Fruit fly (Drosophila melanogaster) whole organism, embryonic: ENCODE measurements around the gene Tom40.

Source experiments
- BEAF-32 ChIP-seq: fragments of 200-800 bp; sonication (Bioruptor generic); optimal IDR thresholded peaks from 3 replicates; lab custom pipeline; 2017; ENCODE audit warnings: missing biosample characterization, missing genetic modification characterization, mild to moderate bottlenecking, moderate library complexity, missing genetic modification reagents
- CG11504 ChIP-seq: fragments of 200-800 bp; sonication (Bioruptor generic); optimal IDR thresholded peaks from 3 replicates; lab custom pipeline; 2019; ENCODE audit warnings: missing biosample characterization, mild to moderate bottlenecking, missing genetic modification characterization, moderate library complexity
- CG12104 ChIP-seq: fragments of 200-800 bp; sonication (Bioruptor generic); optimal IDR thresholded peaks from 3 replicates; lab custom pipeline; 2016; ENCODE audit warnings: missing biosample characterization, missing genetic modification characterization
- CG1529 ChIP-seq: fragments of 200-800 bp; sonication (Bioruptor generic); optimal IDR thresholded peaks from 3 replicates; lab custom pipeline; 2018; ENCODE audit warnings: missing biosample characterization, missing genetic modification characterization
- CG18011 ChIP-seq: fragments of 200-800 bp; sonication (Bioruptor generic); optimal IDR thresholded peaks from 2 replicates; lab custom pipeline; 2017; ENCODE audit warnings: missing biosample characterization, missing genetic modification characterization, mild to moderate bottlenecking, moderate library complexity, missing genotype
- CG30020 ChIP-seq: fragments of 200-800 bp; optimal IDR thresholded peaks from 2 replicates; lab custom pipeline; 2019; ENCODE audit warnings: missing biosample characterization, mild to moderate bottlenecking, missing genetic modification characterization, moderate library complexity
- CG33213 ChIP-seq: fragments of 200-800 bp; sonication (Bioruptor generic); optimal IDR thresholded peaks from 3 replicates; lab custom pipeline; 2016; ENCODE audit warnings: missing biosample characterization, missing genetic modification characterization
- CG34224 ChIP-seq: fragments of 200-800 bp; sonication (Bioruptor generic); IDR thresholded peaks from 3 replicates; pipeline ENCODE4 v1.3.6; 2022; ENCODE audit warnings: missing biosample characterization, missing genetic modification characterization; ENCODE audit not compliant: partially characterized antibody
- CG34376 ChIP-seq: fragments of 200-800 bp; sonication (Bioruptor generic); optimal IDR thresholded peaks from 2 replicates; lab custom pipeline; 2018; ENCODE audit warnings: missing biosample characterization, mild to moderate bottlenecking, missing genetic modification characterization
- CG3995 ChIP-seq: fragments of 200-800 bp; sonication (Bioruptor generic); optimal IDR thresholded peaks from 3 replicates; lab custom pipeline; 2016; ENCODE audit warnings: missing biosample characterization, missing genetic modification characterization
- CG4360 ChIP-seq: fragments of 200-800 bp; sonication (Bioruptor generic); IDR thresholded peaks from 2 replicates; pipeline ENCODE4 v1.3.6; 2022; ENCODE audit warnings: missing biosample characterization, missing genetic modification characterization
- CG5180 ChIP-seq: fragments of 200-800 bp; sonication (Bioruptor generic); optimal IDR thresholded peaks from 3 replicates; lab custom pipeline; 2017; ENCODE audit warnings: missing biosample characterization, missing genetic modification characterization, mild to moderate bottlenecking, moderate library complexity, missing genetic modification reagents
- CG6683 ChIP-seq: fragments of 200-800 bp; sonication (Bioruptor generic); optimal IDR thresholded peaks from 2 replicates; lab custom pipeline; 2017; ENCODE audit warnings: missing biosample characterization, mild to moderate bottlenecking, missing genetic modification characterization, missing genetic modification reagents
- CG7987 ChIP-seq: fragments of 200-800 bp; sonication (Bioruptor generic); optimal IDR thresholded peaks from 2 replicates; lab custom pipeline; 2018; ENCODE audit warnings: missing biosample characterization, mild to moderate bottlenecking, missing genetic modification characterization, moderate library complexity
- CG8765 ChIP-seq: fragments of 200-800 bp; sonication (Bioruptor generic); IDR thresholded peaks from 2 replicates; pipeline ENCODE4 v1.3.6; 2022; ENCODE audit warnings: missing biosample characterization, missing genetic modification characterization
- CG9437 ChIP-seq: fragments of 200-800 bp; sonication (Bioruptor generic); optimal IDR thresholded peaks from 2 replicates; lab custom pipeline; 2018; ENCODE audit warnings: missing biosample characterization, mild to moderate bottlenecking, missing genetic modification characterization
- CG9797 ChIP-seq: fragments of 200-800 bp; sonication (Bioruptor generic); optimal IDR thresholded peaks from 3 replicates; lab custom pipeline; 2018; ENCODE audit warnings: missing biosample characterization, mild to moderate bottlenecking, missing genetic modification characterization
- Dek ChIP-seq: fragments of 200-800 bp; sonication (Bioruptor generic); optimal IDR thresholded peaks from 3 replicates; lab custom pipeline; 2019; ENCODE audit warnings: missing biosample characterization, mild to moderate bottlenecking, missing genetic modification characterization, moderate library complexity
- Dll ChIP-seq: fragments of 200-800 bp; sonication (Bioruptor generic); IDR thresholded peaks from 4 replicates; pipeline ENCODE4 v1.3.6; 2022; ENCODE audit warnings: missing biosample characterization, missing genetic modification characterization; ENCODE audit not compliant: partially characterized antibody
- Doc2 ChIP-seq: fragments of 200-800 bp; sonication (Bioruptor generic); IDR thresholded peaks from 2 replicates; pipeline ENCODE4 v1.3.6; 2022; ENCODE audit warnings: missing biosample characterization, missing genetic modification characterization
- Ets65A ChIP-seq: fragments of 200-800 bp; sonication (Bioruptor generic); peaks from one replicate; lab custom pipeline; 2016; ENCODE audit warnings: missing biosample characterization, missing genetic modification characterization
- H15 ChIP-seq: fragments of 200-800 bp; sonication (Bioruptor generic); IDR thresholded peaks from 3 replicates; pipeline ENCODE4 v1.3.6; 2022; ENCODE audit warnings: missing biosample characterization, missing genetic modification characterization
- Hmr ChIP-seq: fragments of 200-800 bp; sonication (Bioruptor generic); optimal IDR thresholded peaks from 3 replicates; lab custom pipeline; 2017; ENCODE audit warnings: mild to moderate bottlenecking, missing biosample characterization, missing genetic modification reagents, missing genetic modification characterization
- MBD-R2 ChIP-seq: fragments of 200-800 bp; sonication (Bioruptor generic); IDR thresholded peaks from 2 replicates; pipeline ENCODE4 v1.3.6; 2022; ENCODE audit warnings: missing biosample characterization, missing genetic modification characterization
- NK7.1 ChIP-seq: fragments of 200-800 bp; sonication (Bioruptor generic); optimal IDR thresholded peaks from 3 replicates; lab custom pipeline; 2016; ENCODE audit warnings: missing biosample characterization, missing genetic modification characterization
- Neu2 ChIP-seq: fragments of 200-800 bp; sonication (Bioruptor generic); optimal IDR thresholded peaks from 3 replicates; lab custom pipeline; 2016; ENCODE audit warnings: missing biosample characterization, missing genetic modification characterization, borderline replicate concordance
- NfI ChIP-seq: fragments of 200-800 bp; sonication (Bioruptor generic); optimal IDR thresholded peaks from 3 replicates; lab custom pipeline; 2018; ENCODE audit warnings: missing biosample characterization, mild to moderate bottlenecking, missing genetic modification characterization, moderate library complexity
- Sry-β ChIP-seq: fragments of 200-800 bp; sonication (Bioruptor generic); optimal IDR thresholded peaks from 2 replicates; lab custom pipeline; 2018; ENCODE audit warnings: missing biosample characterization, mild to moderate bottlenecking, missing genetic modification characterization, moderate library complexity
- Stat92E ChIP-seq, 3 experiments: fragments of >200 bp in 2 of 3; fragments of 200-800 bp in 1 of 3; sonication (Bioruptor generic) in 1 of 3; optimal IDR thresholded peaks; 2 replicates each; lab custom pipeline; 2017 to 2019; ENCODE audit warnings: missing biosample characterization in 3 of 3, missing genetic modification characterization in 3 of 3, mild to moderate bottlenecking in 1 of 3, moderate library complexity in 1 of 3
- YL-1 ChIP-seq: fragments of 200-800 bp; sonication (Bioruptor generic); optimal IDR thresholded peaks from 3 replicates; lab custom pipeline; 2017; ENCODE audit warnings: missing biosample characterization, mild to moderate bottlenecking, missing genetic modification characterization
- amos ChIP-seq: fragments of 200-800 bp; sonication (Bioruptor generic); IDR thresholded peaks from 2 replicates; pipeline ENCODE4 v1.3.6; 2022; ENCODE audit warnings: missing biosample characterization, missing genetic modification characterization; ENCODE audit not compliant: partially characterized antibody
- bigmax ChIP-seq: fragments of 200-800 bp; sonication (Bioruptor generic); optimal IDR thresholded peaks from 2 replicates; lab custom pipeline; 2018; ENCODE audit warnings: missing biosample characterization, mild to moderate bottlenecking, missing genetic modification characterization
- bsh ChIP-seq, 2 experiments: fragments of 200-800 bp; sonication (Bioruptor generic); optimal IDR thresholded peaks; 2 replicates each; lab custom pipeline; 2017 to 2018; ENCODE audit warnings: mild to moderate bottlenecking in 2 of 2, missing biosample characterization in 2 of 2, missing genetic modification characterization in 2 of 2, moderate library complexity in 1 of 2
- cato ChIP-seq: fragments of 200-800 bp; sonication (Bioruptor generic); optimal IDR thresholded peaks from 2 replicates; lab custom pipeline; 2016; ENCODE audit warnings: missing biosample characterization, missing genetic modification characterization, borderline replicate concordance
- chif ChIP-seq, 2 experiments: fragments of 200-800 bp; sonication (Bioruptor generic); optimal IDR thresholded peaks; 3 replicates each; lab custom pipeline; 2016; ENCODE audit warnings: missing biosample characterization in 2 of 2, missing genetic modification characterization in 2 of 2
- crc ChIP-seq: fragments of 200-800 bp; sonication (Bioruptor generic); optimal IDR thresholded peaks from 2 replicates; lab custom pipeline; 2016; ENCODE audit warnings: missing biosample characterization, missing genetic modification characterization
- crp ChIP-seq, 2 experiments: fragments of 200-800 bp; sonication (Bioruptor generic); optimal IDR thresholded peaks; 2 replicates in 1 of 2; 3 replicates in 1 of 2; lab custom pipeline; 2017; ENCODE audit warnings: missing biosample characterization in 2 of 2, missing genetic modification characterization in 2 of 2, mild to moderate bottlenecking in 1 of 2, moderate library complexity in 1 of 2
- danr ChIP-seq: fragments of 200-800 bp; sonication (Bioruptor generic); IDR thresholded peaks from 2 replicates; pipeline ENCODE4 v1.3.6; 2022; ENCODE audit warnings: missing biosample characterization, missing genetic modification characterization
- eve ChIP-seq, 2 experiments: fragments of >200 bp; optimal IDR thresholded peaks; 2 replicates each; lab custom pipeline; 2017; ENCODE audit warnings: missing biosample characterization in 2 of 2, missing genetic modification characterization in 2 of 2
- fd102C ChIP-seq: fragments of 200-800 bp; sonication (Bioruptor generic); optimal IDR thresholded peaks from 2 replicates; lab custom pipeline; 2018; ENCODE audit warnings: missing biosample characterization, mild to moderate bottlenecking, missing genetic modification characterization, moderate library complexity
- fru ChIP-seq: fragments of >200 bp; optimal IDR thresholded peaks from 2 replicates; lab custom pipeline; 2017
- kay ChIP-seq: fragments of 200-800 bp; sonication (Bioruptor generic); optimal IDR thresholded peaks from 2 replicates; lab custom pipeline; 2016; ENCODE audit warnings: missing biosample characterization, missing genetic modification characterization
- nau ChIP-seq: fragments of 200-800 bp; sonication (Bioruptor generic); optimal IDR thresholded peaks from 3 replicates; lab custom pipeline; 2017; ENCODE audit warnings: missing biosample characterization, mild to moderate bottlenecking, missing genetic modification characterization, missing genetic modification reagents
- p53 ChIP-seq: fragments of 200-800 bp; sonication (Bioruptor generic); optimal IDR thresholded peaks from 2 replicates; lab custom pipeline; 2016; ENCODE audit warnings: missing biosample characterization, missing genetic modification characterization
- peb ChIP-seq: fragments of 200-800 bp; sonication (Bioruptor generic); IDR thresholded peaks from 2 replicates; pipeline ENCODE4 v1.3.6; 2022; ENCODE audit warnings: missing biosample characterization, missing genetic modification characterization
- pnt ChIP-seq: fragments of 200-800 bp; sonication (Bioruptor generic); optimal IDR thresholded peaks from 3 replicates; lab custom pipeline; 2016; ENCODE audit warnings: missing biosample characterization, missing genetic modification characterization
- rib ChIP-seq: fragments of 200-800 bp; sonication (Bioruptor generic); IDR thresholded peaks from 2 replicates; pipeline ENCODE4 v1.3.6; 2022; ENCODE audit warnings: missing biosample characterization, missing genetic modification characterization
- usp ChIP-seq: fragments of >200 bp; optimal IDR thresholded peaks from 2 replicates; lab custom pipeline; 2017; ENCODE audit warnings: missing biosample characterization, missing genetic modification characterization
- z ChIP-seq: fragments of 200-800 bp; sonication (Bioruptor generic); IDR thresholded peaks from 3 replicates; pipeline ENCODE4 v1.3.6; 2022; ENCODE audit warnings: missing biosample characterization, missing genetic modification characterization

The Tom40 gene

dm6 chrX:7737156-7737771, 571 bp downstream of the Tom40 start (continued):
- peak; percentile 88 for TF ChIP-seq CG9797 (GFP tag; lab: Kevin White, UChicago)
- TF ChIP-seq CG18011 (GFP tag; lab: Kevin White, UChicago) = no peak
- no peak for TF ChIP-seq Hmr (GFP tag; lab: Kevin White, UChicago)
- no peak for TF ChIP-seq CG4360 (GFP tag; lab: Robert Waterston, UW)
- no peak for TF ChIP-seq CG5180
- peak; percentile 57 for TF ChIP-seq MBD-R2 (GFP tag; lab: Robert Waterston, UW)
- TF ChIP-seq Neu2 (GFP tag; lab: Kevin White, UChicago) = no peak
- TF ChIP-seq amos (GFP tag; lab: Robert Waterston, UW) = peak; percentile 40; the same call in 1 of the 2 replicates
- no peak for TF ChIP-seq nau (GFP tag; lab: Kevin White, UChicago)
- TF ChIP-seq CG34376 (GFP tag; lab: Kevin White, UChicago) = peak; percentile 16
- TF ChIP-seq usp = no peak
- peak; percentile 55 for TF ChIP-seq BEAF-32 (GFP tag; lab: Kevin White, UChicago)
- no peak for TF ChIP-seq CG30020 (tag; lab: Kevin White, UChicago)
- TF ChIP-seq Ets65A (GFP tag; lab: Kevin White, UChicago) = peak; percentile 25
- no peak for TF ChIP-seq z
- TF ChIP-seq Dek (tag; lab: Kevin White, UChicago) = no peak
- TF ChIP-seq CG9437 (GFP tag; lab: Kevin White, UChicago) = no peak
- TF ChIP-seq rib (GFP tag; lab: Robert Waterston, UW) = no peak
- 0 out of 3 replicates have a peak, but pooled peaks have one; percentile 24 for TF ChIP-seq CG34224 (GFP tag; lab: Robert Waterston, UW)
- no peak for TF ChIP-seq Doc2
- TF ChIP-seq fru (lab: Kevin White, UChicago) = no peak
- TF ChIP-seq crc (GFP tag; lab: Kevin White, UChicago) = no peak
- no peak for TF ChIP-seq bsh (GFP tag; optimal IDR thresholded peaks at IDR 0.05; lab: Kevin White, UChicago)
- no peak for TF ChIP-seq NK7.1 (GFP tag; lab: Kevin White, UChicago)
- no peak for TF ChIP-seq CG7987
- no peak for TF ChIP-seq chif (GFP tag; optimal IDR thresholded peaks at IDR 0.05; lab: Kevin White, UChicago)
- TF ChIP-seq H15 (GFP tag; lab: Robert Waterston, UW) = no peak
- no peak for TF ChIP-seq Sry-β (GFP tag; lab: Kevin White, UChicago)
- no peak for TF ChIP-seq Stat92E (GFP tag; optimal IDR thresholded peaks at IDR 0.05; lab: Kevin White, UChicago)
- peak; percentile 17 for TF ChIP-seq p53 (GFP tag; lab: Kevin White, UChicago)
- no peak for TF ChIP-seq peb (GFP tag; lab: Robert Waterston, UW)
- 0 out of 4 replicates have a peak, but pooled peaks have one; percentile 41 for TF ChIP-seq Dll
- TF ChIP-seq eve (GFP tag; optimal IDR thresholded peaks at IDR 0.05; lab: Kevin White, UChicago) = no peak
- TF ChIP-seq cato (GFP tag; lab: Kevin White, UChicago) = no peak
- no peak for TF ChIP-seq crp (GFP tag; optimal IDR thresholded peaks at IDR 0.05; lab: Kevin White, UChicago)
- peak; percentile 39 for TF ChIP-seq YL-1 (GFP tag; lab: Kevin White, UChicago)
- TF ChIP-seq bigmax = peak; percentile 80
- TF ChIP-seq CG6683 = no peak
- TF ChIP-seq danr (GFP tag; lab: Robert Waterston, UW) = no peak
- no peak for TF ChIP-seq kay
- no peak for TF ChIP-seq CG8765 (GFP tag; lab: Robert Waterston, UW)
- no peak for TF ChIP-seq pnt (GFP tag; lab: Kevin White, UChicago)
- TF ChIP-seq CG12104 (GFP tag; lab: Kevin White, UChicago) = no peak
- TF ChIP-seq CG11504 (tag; lab: Kevin White, UChicago) = peak; percentile 6
- no peak for TF ChIP-seq CG1529 (GFP tag; lab: Kevin White, UChicago)
- no peak for TF ChIP-seq CG3995
- peak; percentile 26 for TF ChIP-seq CG33213 (GFP tag; lab: Kevin White, UChicago)
- no peak for TF ChIP-seq fd102C (GFP tag; lab: Kevin White, UChicago)
- TF ChIP-seq NfI = no peak
